Fruit fly (Drosophila melanogaster): ENCODE results near the gene btsz.

DNA sequence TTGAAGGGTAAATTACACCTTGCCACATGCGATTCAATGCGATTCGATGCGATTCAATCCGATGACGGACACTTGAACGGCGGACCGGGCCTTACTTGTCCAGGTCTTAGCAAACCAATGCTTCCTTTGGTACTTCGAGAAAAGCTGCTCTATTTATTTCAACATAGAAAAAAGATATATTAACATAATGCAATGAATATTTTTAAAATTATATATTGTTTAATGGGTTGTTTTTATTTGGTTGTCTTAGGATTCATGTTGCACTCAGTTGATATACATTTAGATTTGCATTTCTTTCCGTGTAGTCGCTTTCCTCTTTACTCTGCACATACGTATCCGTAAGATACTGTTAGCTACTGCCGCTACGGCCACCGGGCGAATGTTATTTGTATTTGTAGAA, 117.0 kb downstream of the btsz start:
- TF ChIP-seq CG10631 (GFP tag; optimal IDR thresholded peaks at IDR 0.05) (no peak), CG6792 (GFP tag; optimal IDR thresholded peaks at IDR 0.05) (no peak), cyc (GFP tag; optimal IDR thresholded peaks at IDR 0.05) (no peak)

Data from whole organism, prepupa.